Worm (Caenorhabditis elegans) whole organism, late embryonic: ENCODE measurements around the gene B0554.5.

ENCODE experiments used
- ceh-14 ChIP-seq: sonication (generic microtip); optimal IDR thresholded peaks from 2 replicates; lab custom pipeline; 2016; ENCODE audit warnings: missing genotype, missing genetic modification characterization, missing compliant biosample characterization
- pat-9 ChIP-seq: fragments of 200-800 bp; sonication (Bioruptor generic); optimal IDR thresholded peaks from 2 replicates; lab custom pipeline; 2018; ENCODE audit warnings: mild to moderate bottlenecking, missing genetic modification characterization, moderate library complexity, missing compliant biosample characterization

ce11 chrV:464800-465199 is 40.6 kb downstream of the B0554.5 start, which contains the start of gene nhr-201:
- TF ChIP-seq pat-9 (tag; lab: Kevin White, UChicago) (no peak), ceh-14 (tag; lab: Kevin White, UChicago) (no peak)
